Worm (Caenorhabditis elegans): ENCODE data around the gene C13F10.1.

The C13F10.1 gene

ce11 chrV:7196498-7196966, 27.3 kb upstream of the C13F10.1 start, which contains the start of gene F09G2.2 (continued):
- TF ChIP-seq nhr-20 (tag; optimal IDR thresholded peaks at IDR 0.05) (peak; percentile 94), lin-15B (tag; optimal IDR thresholded peaks at IDR 0.05) (peak; percentile 93), C16A3.4 (tag; optimal IDR thresholded peaks at IDR 0.05) (peak; percentile 95), mab-9 (GFP tag; IDR thresholded peaks at IDR 0.05) (peak; percentile 60), fkh-10 (GFP tag; optimal IDR thresholded peaks at IDR 0.05) (peak; percentile 44), fkh-8 (tag; optimal IDR thresholded peaks at IDR 0.05) (peak; percentile 90), nhr-12 (tag; optimal IDR thresholded peaks at IDR 0.05) (no peak), hlh-4 (tag; optimal IDR thresholded peaks at IDR 0.05) (no peak), hlh-17 (GFP tag; optimal IDR thresholded peaks at IDR 0.05; ENCODE audit: borderline replicate concordance) (no peak), elt-3 (tag; optimal IDR thresholded peaks at IDR 0.05) (peak in 4 of 6 experiments; percentile 14 to 93 (median 68)), mdl-1 (tag; optimal IDR thresholded peaks at IDR 0.05) (peak in 1 of 2 experiments; percentile 90), egl-27 (tag; optimal IDR thresholded peaks at IDR 0.05) (no peak), nhr-85 (tag) (peak; percentile 96)

DNA sequence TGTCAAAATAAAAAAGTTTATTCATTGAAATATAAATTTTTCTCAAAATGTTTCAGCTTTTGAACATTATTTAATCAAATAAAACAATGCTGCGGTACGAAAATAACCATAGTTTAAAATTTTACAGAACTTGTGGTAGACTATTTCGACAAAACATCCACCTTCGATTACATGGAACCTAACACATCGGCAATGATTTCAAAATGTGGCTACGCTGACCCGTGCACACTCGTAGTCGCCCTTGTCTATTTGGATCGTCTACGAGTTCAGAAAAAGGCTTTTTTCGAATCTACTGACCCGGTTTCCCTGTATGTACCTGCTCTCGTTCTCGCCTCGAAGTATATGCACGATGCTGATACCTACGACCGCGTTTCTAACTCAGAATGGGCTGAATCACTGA, 26.8 kb upstream of the C13F10.1 start:
- TF ChIP-seq ceh-90 (tag; optimal IDR thresholded peaks at IDR 0.05): no peak
- no peak for TF ChIP-seq rnt-1 (tag; optimal IDR thresholded peaks at IDR 0.05)
- no peak for TF ChIP-seq nhr-85 (tag)
- TF ChIP-seq pag-3 (tag; optimal IDR thresholded peaks at IDR 0.05; ENCODE audit: borderline replicate concordance, insufficient read depth): no peak

DNA sequence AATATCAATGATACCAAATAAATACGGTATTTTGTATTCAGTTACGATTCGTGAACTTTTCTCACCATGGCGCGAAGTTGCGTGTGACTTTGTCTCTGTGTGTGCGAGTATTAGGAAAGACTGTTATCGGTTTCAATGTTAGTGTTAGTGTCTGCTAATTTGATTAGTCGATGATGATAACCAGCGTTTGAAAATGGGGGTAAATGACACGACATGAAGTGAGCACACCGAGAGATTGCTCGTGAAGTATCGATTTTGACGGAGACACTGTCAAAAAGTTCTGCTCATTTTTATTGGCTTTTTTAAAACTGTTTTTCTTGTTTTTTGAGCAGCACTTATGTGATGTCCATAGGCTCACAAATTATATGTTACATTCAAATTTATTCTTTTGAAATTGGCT, 25.5 kb upstream of the C13F10.1 start:
- TF ChIP-seq nhr-47 (tag; optimal IDR thresholded peaks at IDR 0.05): peak; percentile 4
- TF ChIP-seq lin-15B (tag; optimal IDR thresholded peaks at IDR 0.05): no peak
- no peak for TF ChIP-seq efl-1 (optimal IDR thresholded peaks at IDR 0.05)
- peak in 1 of 2 experiments; percentile 91 for TF ChIP-seq efl-1 (GFP tag; optimal IDR thresholded peaks at IDR 0.05 in 1 of 2)
- no peak for TF ChIP-seq ceh-88 (GFP tag; IDR thresholded peaks at IDR 0.05)
- peak; percentile 2 for TF ChIP-seq pax-3 (tag; optimal IDR thresholded peaks at IDR 0.05)
- peak; percentile 81 for TF ChIP-seq ama-1 (optimal IDR thresholded peaks at IDR 0.05)
- no peak for TF ChIP-seq ets-5 (GFP tag; IDR thresholded peaks at IDR 0.05)
- TF ChIP-seq nhr-71 (tag; optimal IDR thresholded peaks at IDR 0.05): peak; percentile 1
- TF ChIP-seq fkh-4 (tag; optimal IDR thresholded peaks at IDR 0.05; ENCODE audit: borderline replicate concordance): no peak
- TF ChIP-seq lin-35 (GFP tag; optimal IDR thresholded peaks at IDR 0.05): peak in 1 of 2 experiments; percentile 31
- TF ChIP-seq snu-23 (GFP tag; optimal IDR thresholded peaks at IDR 0.05): peak; percentile 9
- TF ChIP-seq aly-2 (tag; optimal IDR thresholded peaks at IDR 0.05): peak; percentile 59
- TF ChIP-seq mdl-1 (tag; optimal IDR thresholded peaks at IDR 0.05): no peak
- peak; percentile 45 for TF ChIP-seq nhr-85 (tag)
- TF ChIP-seq zag-1 (tag; optimal IDR thresholded peaks at IDR 0.05): no peak
- TF ChIP-seq elt-2 (tag; optimal IDR thresholded peaks at IDR 0.05): peak; percentile 66
- TF ChIP-seq unc-86 (tag; optimal IDR thresholded peaks at IDR 0.05): no peak
- no peak for TF ChIP-seq lir-3 (tag; optimal IDR thresholded peaks at IDR 0.05; ENCODE audit: poor library complexity)
- TF ChIP-seq snpc-4 (tag; optimal IDR thresholded peaks at IDR 0.05): no peak
- no peak for TF ChIP-seq efl-3 (GFP tag; optimal IDR thresholded peaks at IDR 0.05)
- TF ChIP-seq nhr-90 (tag; optimal IDR thresholded peaks at IDR 0.05; ENCODE audit: poor library complexity): peak; percentile 13

DNA sequence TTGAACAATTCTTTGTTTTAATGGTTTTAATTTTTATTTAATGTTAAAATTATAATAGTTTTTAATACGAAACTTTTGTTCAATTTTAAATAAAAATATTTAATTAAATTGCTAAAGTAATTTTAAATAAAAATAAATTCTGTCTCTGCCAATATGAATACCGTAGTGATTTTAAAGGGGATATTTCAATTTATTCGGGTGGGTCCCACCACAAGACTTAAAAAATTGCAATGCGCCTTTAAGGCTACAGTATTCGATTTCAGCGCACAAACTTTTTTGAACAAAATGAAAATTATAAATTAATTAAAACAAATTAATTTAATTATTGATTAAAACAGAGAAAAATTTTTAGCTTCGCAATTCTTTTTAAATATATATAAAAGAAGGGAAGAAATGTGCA, 24.8 kb upstream of the C13F10.1 start:
- no peak for TF ChIP-seq nhr-47 (tag; optimal IDR thresholded peaks at IDR 0.05)
- no peak for TF ChIP-seq blmp-1 (tag; optimal IDR thresholded peaks at IDR 0.05)
- TF ChIP-seq egl-27 (tag; optimal IDR thresholded peaks at IDR 0.05): no peak
- no peak for TF ChIP-seq nhr-71 (tag; optimal IDR thresholded peaks at IDR 0.05)
- TF ChIP-seq lin-35 (GFP tag; optimal IDR thresholded peaks at IDR 0.05): no peak
- TF ChIP-seq swsn-7 (tag; optimal IDR thresholded peaks at IDR 0.05): no peak
- TF ChIP-seq jun-1 (tag; optimal IDR thresholded peaks at IDR 0.05): no peak
- TF ChIP-seq alr-1 (tag; optimal IDR thresholded peaks at IDR 0.05; ENCODE audit: borderline replicate concordance): no peak
- TF ChIP-seq elt-3 (tag; optimal IDR thresholded peaks at IDR 0.05): no peak
- no peak for TF ChIP-seq fkh-10 (GFP tag; optimal IDR thresholded peaks at IDR 0.05)
- no peak for TF ChIP-seq pax-3 (tag; optimal IDR thresholded peaks at IDR 0.05)
- TF ChIP-seq zag-1 (tag; optimal IDR thresholded peaks at IDR 0.05): no peak
- TF ChIP-seq unc-30 (tag; optimal IDR thresholded peaks at IDR 0.05): no peak
- no peak for TF ChIP-seq fkh-8 (tag; optimal IDR thresholded peaks at IDR 0.05)
- no peak for TF ChIP-seq Y116A8C.19 (tag; optimal IDR thresholded peaks at IDR 0.05; ENCODE audit: borderline replicate concordance)
- no peak for TF ChIP-seq zip-4 (GFP tag; optimal IDR thresholded peaks at IDR 0.05)
- no peak for TF ChIP-seq lin-13 (GFP tag; optimal IDR thresholded peaks at IDR 0.05)
- no peak for TF ChIP-seq isw-1 (GFP tag; IDR thresholded peaks at IDR 0.05)
- TF ChIP-seq ceh-90 (tag; optimal IDR thresholded peaks at IDR 0.05): no peak
